Worm (Caenorhabditis elegans) whole organism, early embryonic: Measurements from ENCODE around the gene hlh-19.

Experiments used
- B0310.2 ChIP-seq: sonication (generic microtip); optimal IDR thresholded peaks from 2 replicates; lab custom pipeline; 2016; ENCODE audit warnings: mild to moderate bottlenecking, missing genetic modification characterization, missing compliant biosample characterization
- F13C5.2 ChIP-seq: sonication (generic microtip); optimal IDR thresholded peaks from 2 replicates; lab custom pipeline; 2017; ENCODE audit warnings: mild to moderate bottlenecking, missing genetic modification characterization, inconsistent platforms, missing compliant biosample characterization
- aly-1 ChIP-seq: sonication (generic microtip); optimal IDR thresholded peaks from 2 replicates; lab custom pipeline; 2016; ENCODE audit warnings: missing genetic modification characterization, missing compliant biosample characterization
- ama-1 ChIP-seq: fragments of 150-350 bp; optimal IDR thresholded peaks from 2 replicates; lab custom pipeline; 2014
- ceh-13 ChIP-seq: fragments of 200-800 bp; sonication (Bioruptor generic); optimal IDR thresholded peaks from 2 replicates; lab custom pipeline; 2018; ENCODE audit warnings: mild to moderate bottlenecking, missing genetic modification characterization, missing compliant biosample characterization
- ceh-36 ChIP-seq: sonication (generic microtip); optimal IDR thresholded peaks from 2 replicates; lab custom pipeline; 2016; ENCODE audit warnings: missing genetic modification characterization, inconsistent platforms, missing compliant biosample characterization
- flt-1 ChIP-seq: fragments of 200-800 bp; sonication (Bioruptor generic); IDR thresholded peaks from 2 replicates; pipeline ENCODE4 v1.3.6; 2022; ENCODE audit warnings: missing genetic modification characterization, missing compliant biosample characterization
- hmg-4 ChIP-seq: fragments of 200-800 bp; sonication (Bioruptor generic); optimal IDR thresholded peaks from 2 replicates; lab custom pipeline; 2018; ENCODE audit warnings: mild to moderate bottlenecking, missing genetic modification characterization, missing compliant biosample characterization
- pes-1 ChIP-seq: fragments of 200-800 bp; sonication (Bioruptor generic); IDR thresholded peaks from 2 replicates; pipeline ENCODE4 v1.3.6; 2022; ENCODE audit warnings: missing genetic modification reagents, missing genetic modification characterization, missing compliant biosample characterization
- scrt-1 ChIP-seq: fragments of 200-800 bp; sonication (Bioruptor generic); IDR thresholded peaks from 2 replicates; pipeline ENCODE4 v1.3.6; 2022; ENCODE audit warnings: missing genetic modification characterization, missing compliant biosample characterization
- sea-1 ChIP-seq: fragments of 200-800 bp; sonication (Bioruptor generic); conservative IDR thresholded peaks from 2 replicates; pipeline ENCODE4 v1.3.6; 2022; ENCODE audit warnings: missing genetic modification characterization, missing compliant biosample characterization
- tbx-11 ChIP-seq: fragments of 200-800 bp; sonication (Bioruptor generic); IDR thresholded peaks from 2 replicates; pipeline ENCODE4 v1.3.6; 2022; ENCODE audit warnings: missing genetic modification characterization, missing compliant biosample characterization
- tbx-37 ChIP-seq: fragments of 200-800 bp; sonication (Bioruptor generic); conservative IDR thresholded peaks from 2 replicates; pipeline ENCODE4 v1.3.6; 2022; ENCODE audit warnings: missing genetic modification reagents, missing genetic modification characterization, missing compliant biosample characterization
- tra-4 ChIP-seq: sonication (generic microtip); optimal IDR thresholded peaks from 2 replicates; lab custom pipeline; 2017; ENCODE audit warnings: missing genetic modification characterization, missing compliant biosample characterization

DNA sequence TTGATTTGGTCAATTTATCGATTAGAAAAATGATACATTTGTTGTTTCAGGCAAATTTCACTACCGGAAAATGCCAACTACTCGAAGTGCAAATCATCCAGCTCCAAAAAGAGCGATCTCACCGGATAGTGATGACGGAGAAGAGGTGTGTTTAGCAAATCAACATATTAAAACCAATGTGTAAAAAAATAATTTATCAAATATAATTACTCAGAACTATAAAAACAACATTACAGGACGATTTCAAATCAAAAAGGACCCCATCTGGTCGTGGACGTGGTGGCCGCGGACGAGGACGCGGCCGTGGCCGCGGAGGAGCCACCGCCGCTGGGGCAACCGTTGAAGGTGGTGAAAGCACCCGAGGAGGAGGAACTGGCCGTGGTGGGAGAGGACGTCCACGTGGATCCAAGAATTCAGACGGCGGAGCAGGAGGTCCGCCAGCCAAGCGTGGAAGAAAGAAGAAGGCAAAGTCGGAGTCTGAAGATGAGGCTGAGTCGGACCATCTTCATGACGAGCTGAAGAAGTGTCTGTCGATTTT, 36.9 kb upstream of the hlh-19 start, which contains the start of gene F13C5.2:
- TF ChIP-seq tbx-11 (no peak), sea-1 (GFP tag; lab: Robert Waterston, UW) (no peak), aly-1 (tag; lab: Kevin White, UChicago) (no peak), hmg-4 (GFP tag; lab: Kevin White, UChicago) (no peak), ama-1 (no peak), tra-4 (tag; lab: Kevin White, UChicago) (no peak), F13C5.2 (no peak), flt-1 (GFP tag; lab: Robert Waterston, UW) (no peak), tbx-37 (GFP tag; lab: Robert Waterston, UW) (no peak), scrt-1 (GFP tag; lab: Robert Waterston, UW) (no peak), B0310.2 (tag; lab: Kevin White, UChicago) (no peak), ceh-36 (tag; lab: Kevin White, UChicago) (no peak), ceh-13 (GFP tag; lab: Kevin White, UChicago) (no peak), pes-1 (GFP tag; lab: Robert Waterston, UW) (no peak)
